Worm (Caenorhabditis elegans): ENCODE measurements around the gene Y59H11AR.3.

DNA sequence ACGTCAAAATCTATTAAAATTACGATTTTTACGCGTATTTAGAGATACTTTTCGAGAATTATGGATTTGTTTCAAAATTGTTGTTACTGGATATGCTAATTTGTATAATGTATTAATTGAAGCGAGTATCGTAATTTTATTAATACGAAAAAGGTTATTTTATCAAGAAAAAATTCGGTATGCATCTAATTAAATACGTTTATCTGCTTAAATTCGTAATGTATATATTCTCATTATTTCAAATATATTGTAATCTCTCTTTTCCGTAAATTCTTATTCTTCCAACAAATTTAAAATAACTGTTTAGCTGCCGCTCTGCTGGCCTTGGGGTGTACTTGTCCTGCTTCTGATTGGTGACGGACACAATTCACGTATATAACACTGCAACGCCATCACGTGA lies 35.8 kb upstream of the Y59H11AR.3 start, which contains the start of gene dgk-4:
- TF ChIP-seq ceh-91 (GFP tag; IDR thresholded peaks at IDR 0.05), result no peak
- no peak for TF ChIP-seq akir-1 (GFP tag; optimal IDR thresholded peaks at IDR 0.05)
- no peak for TF ChIP-seq snpc-4 (GFP tag; optimal IDR thresholded peaks at IDR 0.05)
- no peak for TF ChIP-seq snpc-4 (tag; optimal IDR thresholded peaks at IDR 0.05)
- TF ChIP-seq madf-10 (tag; optimal IDR thresholded peaks at IDR 0.05), result no peak
- TF ChIP-seq unc-62 (GFP tag; optimal IDR thresholded peaks at IDR 0.05), result no peak
